Comparison of ENCODE assay signal across 1 fruit fly cellular context in the genomic region with DNA sequence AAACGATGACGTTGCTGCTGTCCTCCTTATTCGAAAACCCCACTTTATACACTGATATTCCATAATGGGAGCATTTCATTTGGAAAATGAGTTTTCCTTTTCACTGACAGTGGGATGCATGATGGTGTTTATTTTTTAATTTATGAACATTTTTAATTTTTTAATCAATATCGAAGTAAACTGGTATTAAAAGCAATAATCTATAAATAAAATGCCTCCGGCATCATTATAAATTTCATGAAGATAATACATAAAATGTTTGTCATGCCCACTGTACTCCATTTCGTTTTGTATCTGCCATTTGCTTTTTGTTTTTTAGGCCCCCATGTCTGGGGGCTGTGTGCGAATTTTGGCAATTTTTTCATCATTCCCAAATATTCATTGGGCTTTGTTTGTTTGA.
TF ChIP-seq lines count a peak whose summit lies in the region.

No protein-coding gene starts in this region.

TF ChIP-seq in whole organism, embryonic, 481 proteins besides CTCF, POLR2A, EP300 and RAD21 (continued from another document and continues in another):
- TF ChIP-seq NC2β (GFP tag; optimal IDR thresholded peaks at IDR 0.05; lab: Kevin White, UChicago): no peak
- peak; percentile 58 for TF ChIP-seq sisA (GFP tag; IDR thresholded peaks at IDR 0.05; lab: Robert Waterston, UW)
- no peak for TF ChIP-seq twi (tag; optimal IDR thresholded peaks at IDR 0.05; lab: Kevin White, UChicago)
- peak; percentile 62 for TF ChIP-seq CG17829 (tag; optimal IDR thresholded peaks at IDR 0.05; lab: Kevin White, UChicago)
- TF ChIP-seq gcm (GFP tag; optimal IDR thresholded peaks at IDR 0.05; lab: Kevin White, UChicago): peak; percentile 31
- TF ChIP-seq Doc3 (GFP tag; IDR thresholded peaks at IDR 0.05; lab: Robert Waterston, UW; ENCODE audit: partially characterized antibody): no peak
- no peak for TF ChIP-seq so (GFP tag; IDR thresholded peaks at IDR 0.05; lab: Robert Waterston, UW)
- TF ChIP-seq da (GFP tag; optimal IDR thresholded peaks at IDR 0.05; lab: Kevin White, UChicago): no peak
- 0 out of 2 replicates have a peak, but pooled peaks have one; percentile 24 for TF ChIP-seq sim (GFP tag; IDR thresholded peaks at IDR 0.05; lab: Robert Waterston, UW)
- TF ChIP-seq CG15073 (GFP tag; optimal IDR thresholded peaks at IDR 0.05; lab: Kevin White, UChicago): no peak
- no peak for TF ChIP-seq Hey (tag; optimal IDR thresholded peaks at IDR 0.05; lab: Kevin White, UChicago)
- no peak for TF ChIP-seq D (optimal IDR thresholded peaks at IDR 0.05; lab: Kevin White, UChicago)
- TF ChIP-seq D (GFP tag; optimal IDR thresholded peaks at IDR 0.05; lab: Kevin White, UChicago): peak; percentile 26
- no peak for TF ChIP-seq CG16813 (GFP tag; IDR thresholded peaks at IDR 0.05; lab: Robert Waterston, UW; ENCODE audit: partially characterized antibody)
- TF ChIP-seq Fer2 (tag; optimal IDR thresholded peaks at IDR 0.05; lab: Kevin White, UChicago): peak; percentile 36
- peak; percentile 5 for TF ChIP-seq CG6254 (GFP tag; optimal IDR thresholded peaks at IDR 0.05; lab: Kevin White, UChicago)
- peak; percentile 47 for TF ChIP-seq CG12155 (GFP tag; optimal IDR thresholded peaks at IDR 0.05; lab: Kevin White, UChicago)
- TF ChIP-seq CG7839 (tag; optimal IDR thresholded peaks at IDR 0.05; lab: Kevin White, UChicago): peak; percentile 76
- TF ChIP-seq ara (GFP tag; IDR thresholded peaks at IDR 0.05; lab: Robert Waterston, UW): 0 out of 2 replicates have a peak, but pooled peaks have one; percentile 16
- TF ChIP-seq ind (GFP tag; optimal IDR thresholded peaks at IDR 0.05; lab: Kevin White, UChicago): peak; percentile 48
- TF ChIP-seq bab2 (GFP tag; optimal IDR thresholded peaks at IDR 0.05; lab: Kevin White, UChicago): no peak
- TF ChIP-seq Poxn (GFP tag; IDR thresholded peaks at IDR 0.05; lab: Robert Waterston, UW): no peak
- TF ChIP-seq dysf (GFP tag; IDR thresholded peaks at IDR 0.05; lab: Robert Waterston, UW): peak; percentile 70
- TF ChIP-seq z (GFP tag; IDR thresholded peaks at IDR 0.05; lab: Robert Waterston, UW): no peak
- no peak for TF ChIP-seq sna (GFP tag; IDR thresholded peaks at IDR 0.05; lab: Robert Waterston, UW; ENCODE audit: partially characterized antibody)
- TF ChIP-seq Vsx1 (GFP tag; optimal IDR thresholded peaks at IDR 0.05; lab: Kevin White, UChicago): no peak
- TF ChIP-seq zfh2 (GFP tag; optimal IDR thresholded peaks at IDR 0.05; lab: Kevin White, UChicago): peak; percentile 1
- TF ChIP-seq Six4 (GFP tag; optimal IDR thresholded peaks at IDR 0.05; lab: Kevin White, UChicago): peak; percentile 8
- TF ChIP-seq CG3847 (GFP tag; IDR thresholded peaks at IDR 0.05; lab: Robert Waterston, UW): peak; percentile 60
- TF ChIP-seq CG11085 (GFP tag; IDR thresholded peaks at IDR 0.05; lab: Robert Waterston, UW): no peak
- TF ChIP-seq gsb (GFP tag; IDR thresholded peaks at IDR 0.05; lab: Robert Waterston, UW): 0 out of 2 replicates have a peak, but pooled peaks have one; percentile 17
- peak; percentile 76 for TF ChIP-seq CG15269 (tag; optimal IDR thresholded peaks at IDR 0.05; lab: Kevin White, UChicago)
- TF ChIP-seq cato (GFP tag; optimal IDR thresholded peaks at IDR 0.05; lab: Kevin White, UChicago; ENCODE audit: borderline replicate concordance): no peak
- no peak for TF ChIP-seq CG15479 (GFP tag; optimal IDR thresholded peaks at IDR 0.05; lab: Kevin White, UChicago)
- TF ChIP-seq CG10321 (GFP tag; IDR thresholded peaks at IDR 0.05; lab: Robert Waterston, UW): no peak
- no peak for TF ChIP-seq nau (GFP tag; optimal IDR thresholded peaks at IDR 0.05; lab: Kevin White, UChicago)
- TF ChIP-seq tin (GFP tag; optimal IDR thresholded peaks at IDR 0.05; lab: Kevin White, UChicago): peak; percentile 34
- TF ChIP-seq Sry-δ (GFP tag; optimal IDR thresholded peaks at IDR 0.05; lab: Kevin White, UChicago): no peak
- TF ChIP-seq Dfd (GFP tag; optimal IDR thresholded peaks at IDR 0.05; lab: Kevin White, UChicago): no peak
- no peak for TF ChIP-seq Lpt (GFP tag; optimal IDR thresholded peaks at IDR 0.05; lab: Kevin White, UChicago)
- TF ChIP-seq Dad (GFP tag; optimal IDR thresholded peaks at IDR 0.05; lab: Kevin White, UChicago): no peak
- TF ChIP-seq Dek (tag; optimal IDR thresholded peaks at IDR 0.05; lab: Kevin White, UChicago): peak; percentile 56
- peak; percentile 72 for TF ChIP-seq esg (GFP tag; conservative IDR thresholded peaks at IDR 0.05; lab: Robert Waterston, UW)
- no peak for TF ChIP-seq CG9797 (GFP tag; optimal IDR thresholded peaks at IDR 0.05; lab: Kevin White, UChicago)
- no peak for TF ChIP-seq lov (optimal IDR thresholded peaks at IDR 0.05; lab: Kevin White, UChicago)
- no peak for TF ChIP-seq lov (GFP tag; IDR thresholded peaks at IDR 0.05; lab: Robert Waterston, UW)
- TF ChIP-seq fd102C (GFP tag; optimal IDR thresholded peaks at IDR 0.05; lab: Kevin White, UChicago): no peak
- TF ChIP-seq cg (GFP tag; optimal IDR thresholded peaks at IDR 0.05; lab: Kevin White, UChicago): no peak
- peak; percentile 67 for TF ChIP-seq CG9727 (GFP tag; optimal IDR thresholded peaks at IDR 0.05; lab: Kevin White, UChicago)
- TF ChIP-seq Hmx (GFP tag; optimal IDR thresholded peaks at IDR 0.05; lab: Kevin White, UChicago): no peak
- no peak for TF ChIP-seq TFAM (GFP tag; optimal IDR thresholded peaks at IDR 0.05; lab: Kevin White, UChicago)
- TF ChIP-seq kay (GFP tag; optimal IDR thresholded peaks at IDR 0.05; lab: Kevin White, UChicago): no peak
- TF ChIP-seq CG9215 (GFP tag; IDR thresholded peaks at IDR 0.05; lab: Robert Waterston, UW): no peak; the same call in 1 of the 2 replicates
- TF ChIP-seq CG2202 (tag; optimal IDR thresholded peaks at IDR 0.05; lab: Kevin White, UChicago): no peak
- no peak for TF ChIP-seq sc (optimal IDR thresholded peaks at IDR 0.05; lab: Kevin White, UChicago)
- no peak for TF ChIP-seq sc (GFP tag; optimal IDR thresholded peaks at IDR 0.05; lab: Kevin White, UChicago)
- TF ChIP-seq CG6175 (GFP tag; IDR thresholded peaks at IDR 0.05; lab: Robert Waterston, UW): 0 out of 3 replicates have a peak, but pooled peaks have one; percentile 11
- TF ChIP-seq CG11398 (GFP tag; optimal IDR thresholded peaks at IDR 0.05; lab: Kevin White, UChicago): no peak
- TF ChIP-seq NK7.1 (GFP tag; optimal IDR thresholded peaks at IDR 0.05; lab: Kevin White, UChicago): peak; percentile 31
- peak; percentile 56 for TF ChIP-seq caup (GFP tag; optimal IDR thresholded peaks at IDR 0.05; lab: Kevin White, UChicago; ENCODE audit: severe bottlenecking)
- TF ChIP-seq MTF-1 (GFP tag; optimal IDR thresholded peaks at IDR 0.05; lab: Kevin White, UChicago; ENCODE audit: borderline replicate concordance): no peak
- TF ChIP-seq klu (GFP tag; IDR thresholded peaks at IDR 0.05; lab: Robert Waterston, UW): no peak
- peak; percentile 37 for TF ChIP-seq CG15011 (GFP tag; optimal IDR thresholded peaks at IDR 0.05; lab: Kevin White, UChicago)
- peak; percentile 67 for TF ChIP-seq sob (GFP tag; IDR thresholded peaks at IDR 0.05; lab: Robert Waterston, UW)
- TF ChIP-seq CG32767 (GFP tag; IDR thresholded peaks at IDR 0.05; lab: Robert Waterston, UW): peak; percentile 66
- TF ChIP-seq cwo (GFP tag; optimal IDR thresholded peaks at IDR 0.05; lab: Kevin White, UChicago): peak; percentile 64
- peak in 1 of 2 experiments; percentile 72 for TF ChIP-seq bsh (GFP tag; optimal IDR thresholded peaks at IDR 0.05; lab: Kevin White, UChicago)
- no peak for TF ChIP-seq zen (tag; optimal IDR thresholded peaks at IDR 0.05; lab: Kevin White, UChicago)
- no peak for TF ChIP-seq dimm (GFP tag; IDR thresholded peaks at IDR 0.05; lab: Robert Waterston, UW)
- peak; percentile 14; the same call in 1 of the 4 replicates for TF ChIP-seq Gug (GFP tag; IDR thresholded peaks at IDR 0.05; lab: Robert Waterston, UW)
- no peak for TF ChIP-seq CG17802 (tag; optimal IDR thresholded peaks at IDR 0.05; lab: Kevin White, UChicago)
- peak; percentile 75 for TF ChIP-seq CG10147 (GFP tag; optimal IDR thresholded peaks at IDR 0.05; lab: Kevin White, UChicago)
- no peak for TF ChIP-seq CG31224 (GFP tag; IDR thresholded peaks at IDR 0.05; lab: Robert Waterston, UW)
- TF ChIP-seq btn (GFP tag; optimal IDR thresholded peaks at IDR 0.05; lab: Kevin White, UChicago): no peak
- peak; percentile 45 for TF ChIP-seq tap (tag; optimal IDR thresholded peaks at IDR 0.05; lab: Kevin White, UChicago)
- TF ChIP-seq H15 (GFP tag; IDR thresholded peaks at IDR 0.05; lab: Robert Waterston, UW): peak; percentile 59; the same call in 1 of the 3 replicates
- peak; percentile 73; the same call in 1 of the 2 replicates for TF ChIP-seq Rfx (GFP tag; IDR thresholded peaks at IDR 0.05; lab: Robert Waterston, UW)
- TF ChIP-seq tup (GFP tag; optimal IDR thresholded peaks at IDR 0.05; lab: Kevin White, UChicago): no peak
- peak; percentile 61 for TF ChIP-seq ttk (GFP tag; IDR thresholded peaks at IDR 0.05; lab: Robert Waterston, UW)
- TF ChIP-seq az2 (GFP tag; optimal IDR thresholded peaks at IDR 0.05; lab: Kevin White, UChicago): peak; percentile 55
- no peak for TF ChIP-seq CG1792 (GFP tag; optimal IDR thresholded peaks at IDR 0.05; lab: Kevin White, UChicago)
- TF ChIP-seq CG2875 (GFP tag; optimal IDR thresholded peaks at IDR 0.05; lab: Kevin White, UChicago): no peak
- no peak for TF ChIP-seq CG4854 (GFP tag; optimal IDR thresholded peaks at IDR 0.05; lab: Kevin White, UChicago)
- peak; percentile 76 for TF ChIP-seq dmrt99B (tag; optimal IDR thresholded peaks at IDR 0.05; lab: Kevin White, UChicago)
- peak; percentile 69 for TF ChIP-seq CG17361 (GFP tag; IDR thresholded peaks at IDR 0.05; lab: Robert Waterston, UW)
- peak; percentile 90 for TF ChIP-seq Med (GFP tag; lab: Kevin White, UChicago)
- no peak; the same call in 2 of the 3 replicates for TF ChIP-seq gce (GFP tag; IDR thresholded peaks at IDR 0.05; lab: Robert Waterston, UW)
- TF ChIP-seq CG42726 (GFP tag; IDR thresholded peaks at IDR 0.05; lab: Robert Waterston, UW; ENCODE audit: partially characterized antibody): no peak
- peak; percentile 2 for TF ChIP-seq HLH54F (GFP tag; optimal IDR thresholded peaks at IDR 0.05; lab: Kevin White, UChicago)
- TF ChIP-seq CG4730 (GFP tag; IDR thresholded peaks at IDR 0.05; lab: Robert Waterston, UW): peak; percentile 36; the same call in 1 of the 2 replicates
- peak; percentile 1 for TF ChIP-seq Antp (GFP tag; optimal IDR thresholded peaks at IDR 0.05; lab: Kevin White, UChicago)
- TF ChIP-seq BEAF-32 (GFP tag; optimal IDR thresholded peaks at IDR 0.05; lab: Kevin White, UChicago): no peak
- no peak for TF ChIP-seq CG1529 (GFP tag; optimal IDR thresholded peaks at IDR 0.05; lab: Kevin White, UChicago)
- TF ChIP-seq CG10462 (GFP tag; optimal IDR thresholded peaks at IDR 0.05; lab: Kevin White, UChicago): peak; percentile 8
- no peak for TF ChIP-seq pfk (GFP tag; optimal IDR thresholded peaks at IDR 0.05; lab: Kevin White, UChicago)
- peak; percentile 55; the same call in 1 of the 3 replicates for TF ChIP-seq zfh1 (GFP tag; IDR thresholded peaks at IDR 0.05; lab: Robert Waterston, UW)
- peak; percentile 78 for TF ChIP-seq row (GFP tag; IDR thresholded peaks at IDR 0.05; lab: Robert Waterston, UW)
- no peak for TF ChIP-seq C15 (GFP tag; IDR thresholded peaks at IDR 0.05; lab: Robert Waterston, UW)
- peak; percentile 11 for TF ChIP-seq slou (GFP tag; optimal IDR thresholded peaks at IDR 0.05; lab: Kevin White, UChicago)
- no peak for TF ChIP-seq dan (GFP tag; IDR thresholded peaks at IDR 0.05; lab: Robert Waterston, UW)
- TF ChIP-seq Dbx (GFP tag; IDR thresholded peaks at IDR 0.05; lab: Robert Waterston, UW): peak; percentile 81
- peak; percentile 82 for TF ChIP-seq CG32532 (GFP tag; IDR thresholded peaks at IDR 0.05; lab: Robert Waterston, UW)
- TF ChIP-seq HLH3B (GFP tag; IDR thresholded peaks at IDR 0.05; lab: Robert Waterston, UW): peak; percentile 64
- TF ChIP-seq tll (GFP tag; optimal IDR thresholded peaks at IDR 0.05; lab: Kevin White, UChicago): no peak
- peak; percentile 81 for TF ChIP-seq slbo (GFP tag; IDR thresholded peaks at IDR 0.05; lab: Robert Waterston, UW)
- TF ChIP-seq pho (GFP tag; optimal IDR thresholded peaks at IDR 0.05; lab: Kevin White, UChicago): peak; percentile 6
- TF ChIP-seq Nf-YB (GFP tag; optimal IDR thresholded peaks at IDR 0.05; lab: Kevin White, UChicago): peak; percentile 24
- TF ChIP-seq knrl (GFP tag; IDR thresholded peaks at IDR 0.05; lab: Robert Waterston, UW; ENCODE audit: partially characterized antibody): no peak
- no peak; the same call in 2 of the 3 replicates for TF ChIP-seq Aef1 (GFP tag; IDR thresholded peaks at IDR 0.05; lab: Robert Waterston, UW)
- TF ChIP-seq HLH4C (GFP tag; IDR thresholded peaks at IDR 0.05; lab: Robert Waterston, UW; ENCODE audit: partially characterized antibody): no peak
- TF ChIP-seq shn (GFP tag; optimal IDR thresholded peaks at IDR 0.05; lab: Kevin White, UChicago): no peak
- TF ChIP-seq Gsc (GFP tag; IDR thresholded peaks at IDR 0.05; lab: Robert Waterston, UW): no peak
- TF ChIP-seq yki (optimal IDR thresholded peaks at IDR 0.05; lab: Kevin White, UChicago): no peak
- peak; percentile 30 for TF ChIP-seq Camta (GFP tag; optimal IDR thresholded peaks at IDR 0.05; lab: Kevin White, UChicago)
- TF ChIP-seq CG6272 (GFP tag; IDR thresholded peaks at IDR 0.05; lab: Robert Waterston, UW): no peak
- peak; percentile 16 for TF ChIP-seq salm (tag; optimal IDR thresholded peaks at IDR 0.05; lab: Kevin White, UChicago)
- peak; percentile 8 for TF ChIP-seq CG16815 (GFP tag; optimal IDR thresholded peaks at IDR 0.05; lab: Kevin White, UChicago)
- TF ChIP-seq CG4360 (GFP tag; IDR thresholded peaks at IDR 0.05; lab: Robert Waterston, UW): no peak
- TF ChIP-seq br (optimal IDR thresholded peaks at IDR 0.05; lab: Kevin White, UChicago): no peak
- peak; percentile 61 for TF ChIP-seq CG13424 (tag; optimal IDR thresholded peaks at IDR 0.05; lab: Kevin White, UChicago)
- peak; percentile 43 for TF ChIP-seq Ssrp (tag; optimal IDR thresholded peaks at IDR 0.05; lab: Kevin White, UChicago)
- peak; percentile 37 for TF ChIP-seq Dip3 (GFP tag; optimal IDR thresholded peaks at IDR 0.05; lab: Kevin White, UChicago)
- no peak for TF ChIP-seq Side (GFP tag; optimal IDR thresholded peaks at IDR 0.05; lab: Kevin White, UChicago)
- TF ChIP-seq CG2129 (GFP tag; IDR thresholded peaks at IDR 0.05; lab: Robert Waterston, UW; ENCODE audit: partially characterized antibody): no peak
- no peak for TF ChIP-seq Hr39 (optimal IDR thresholded peaks at IDR 0.05; lab: Kevin White, UChicago)
- peak; percentile 88 for TF ChIP-seq Drgx (GFP tag; IDR thresholded peaks at IDR 0.05; lab: Robert Waterston, UW)
- no peak for TF ChIP-seq CG2199 (GFP tag; IDR thresholded peaks at IDR 0.05; lab: Robert Waterston, UW)
- no peak for TF ChIP-seq CG6791 (GFP tag; IDR thresholded peaks at IDR 0.05; lab: Robert Waterston, UW; ENCODE audit: partially characterized antibody)
